Worm (Caenorhabditis elegans) whole organism, early embryonic: ENCODE data around the gene imph-1.

ENCODE experiments used
- ama-1 ChIP-seq: fragments of 150-350 bp; optimal IDR thresholded peaks from 2 replicates; lab custom pipeline; 2014
- tra-4 ChIP-seq: sonication (generic microtip); optimal IDR thresholded peaks from 2 replicates; lab custom pipeline; 2017; ENCODE audit warnings: missing genetic modification characterization, missing compliant biosample characterization

DNA sequence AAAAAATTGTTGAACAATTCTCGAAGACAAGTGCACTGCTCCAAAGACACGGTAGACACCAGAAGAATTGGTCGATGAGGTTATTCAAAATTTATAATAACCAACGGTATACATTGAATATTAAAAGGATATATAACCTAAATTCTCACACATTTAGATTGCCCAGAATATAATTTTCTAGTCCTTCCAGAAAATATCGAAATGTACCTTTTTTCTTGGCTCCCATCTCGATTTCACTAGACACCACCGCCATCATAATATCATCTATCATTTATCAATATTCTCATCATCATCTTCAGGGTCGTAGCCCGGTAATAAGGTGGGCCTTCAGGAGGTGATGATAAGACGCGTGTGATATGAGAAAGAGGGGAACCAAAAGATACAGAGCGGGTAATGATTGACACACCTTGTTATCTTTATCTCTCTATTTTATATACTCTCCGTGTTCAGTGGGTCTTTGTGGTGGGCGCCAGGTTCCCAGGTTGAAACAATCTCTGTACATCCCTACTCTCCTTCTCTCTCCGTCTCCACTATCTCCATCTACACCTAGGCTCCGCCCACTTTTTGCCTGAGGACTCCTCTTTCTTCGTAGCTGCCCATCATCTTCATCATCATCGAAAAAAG lies 46.8 kb downstream of the imph-1 start, which contains the start of gene mab-21:
- TF ChIP-seq tra-4 (no peak), ama-1 (lab: Kevin White, UChicago) (no peak)
